Worm (Caenorhabditis elegans): ENCODE data around the gene srg-15.

- TF ChIP-seq ets-5 (GFP tag; IDR thresholded peaks at IDR 0.05) (no peak), tbx-2 (tag; optimal IDR thresholded peaks at IDR 0.05) (no peak), unc-62 (GFP tag; optimal IDR thresholded peaks at IDR 0.05) (no peak), skn-1 (tag; optimal IDR thresholded peaks at IDR 0.05) (no peak), zag-1 (tag; optimal IDR thresholded peaks at IDR 0.05) (no peak), nhr-11 (tag; optimal IDR thresholded peaks at IDR 0.05) (no peak), pqm-1 (tag; optimal IDR thresholded peaks at IDR 0.05) (no peak), nhr-77 (tag; optimal IDR thresholded peaks at IDR 0.05) (no peak), nhr-237 (tag; optimal IDR thresholded peaks at IDR 0.05) (no peak), zip-4 (GFP tag; optimal IDR thresholded peaks at IDR 0.05) (no peak), xbp-1 (tag; optimal IDR thresholded peaks at IDR 0.05) (no peak), mdl-1 (tag; optimal IDR thresholded peaks at IDR 0.05) (no peak)
Measured at ce11 chrII:8732339-8733100, 22.3 kb upstream of the srg-15 start, which contains the start of gene rol-6.
